Fruit fly (Drosophila melanogaster) whole organism, prepupa: ENCODE measurements around the gene RfC38.

Source experiments
- CG16779 ChIP-seq: fragments of 200-800 bp; sonication (Bioruptor generic); optimal IDR thresholded peaks from 3 replicates; lab custom pipeline; 2017; ENCODE audit warnings: missing biosample characterization, mild to moderate bottlenecking, missing genetic modification characterization
- CG34406 ChIP-seq: fragments of 200-800 bp; sonication (Bioruptor generic); optimal IDR thresholded peaks from 3 replicates; lab custom pipeline; 2016; ENCODE audit warnings: missing biosample characterization, missing genetic modification characterization
- CG6854 ChIP-seq: fragments of 200-800 bp; sonication (Bioruptor generic); optimal IDR thresholded peaks from 2 replicates; lab custom pipeline; 2017; ENCODE audit warnings: missing biosample characterization, mild to moderate bottlenecking, missing genetic modification characterization
- CG8632 ChIP-seq: fragments of 200-800 bp; sonication (Bioruptor generic); optimal IDR thresholded peaks from 3 replicates; lab custom pipeline; 2016; ENCODE audit warnings: missing biosample characterization, missing genetic modification characterization
- eg ChIP-seq: fragments of 200-800 bp; sonication (Bioruptor generic); IDR thresholded peaks from 3 replicates; pipeline ENCODE4 v1.3.6; 2022; ENCODE audit warnings: missing biosample characterization, missing genetic modification characterization

- TF ChIP-seq CG34406 (GFP tag; lab: Kevin White, UChicago) (no peak), CG6854 (GFP tag; lab: Kevin White, UChicago) (no peak), CG16779 (no peak), CG8632 (GFP tag; lab: Kevin White, UChicago) (no peak), eg (GFP tag; lab: Robert Waterston, UW) (no peak)
Measured at dm6 chr2L:11148969-11149368, 18.5 kb upstream of the RfC38 start, which contains the start of gene Gyc32E.
